Fruit fly (Drosophila melanogaster): ENCODE data around the gene nej.

DNA sequence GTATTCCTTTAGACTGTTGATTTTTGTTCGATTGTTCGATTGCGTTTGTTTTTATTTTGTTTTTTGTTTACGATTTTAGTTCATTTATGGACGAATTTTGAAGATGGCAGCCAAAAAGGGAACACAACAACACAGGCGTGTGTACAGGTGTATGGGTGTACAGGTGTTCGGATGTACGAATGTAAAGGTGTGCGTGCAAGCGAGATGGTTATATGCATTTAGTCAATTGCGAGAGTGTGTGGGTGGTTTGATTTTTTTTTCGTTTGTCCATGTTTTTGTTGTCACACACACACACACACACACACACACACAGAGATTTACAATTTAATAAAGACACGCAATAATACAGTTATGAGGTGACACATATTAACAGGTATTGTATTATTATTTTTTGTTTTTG is 12.0 kb downstream of the nej start:
- TF ChIP-seq CG13204 (GFP tag; optimal IDR thresholded peaks at IDR 0.05) = no peak
- TF ChIP-seq fd96Ca (GFP tag; IDR thresholded peaks at IDR 0.05) = no peak
- peak; percentile 10 for TF ChIP-seq CG17806 (tag; optimal IDR thresholded peaks at IDR 0.05)
- TF ChIP-seq CG12605 (GFP tag; IDR thresholded peaks at IDR 0.05) = no peak
- no peak for TF ChIP-seq Ets98B (GFP tag; IDR thresholded peaks at IDR 0.05)
- no peak for TF ChIP-seq Pif1A (GFP tag; optimal IDR thresholded peaks at IDR 0.05)
- no peak for TF ChIP-seq CG9948 (tag; optimal IDR thresholded peaks at IDR 0.05)
- no peak for TF ChIP-seq D1 (tag; optimal IDR thresholded peaks at IDR 0.05)
- no peak for TF ChIP-seq CG14655 (GFP tag; optimal IDR thresholded peaks at IDR 0.05)
- no peak for TF ChIP-seq Snoo (tag; optimal IDR thresholded peaks at IDR 0.05)
- TF ChIP-seq CG8159 (tag; optimal IDR thresholded peaks at IDR 0.05) = no peak
- no peak for TF ChIP-seq CG4496 (GFP tag; IDR thresholded peaks at IDR 0.05)
- no peak for TF ChIP-seq EcR (GFP tag; optimal IDR thresholded peaks at IDR 0.05)
